Fruit fly (Drosophila melanogaster): ENCODE data around the gene ringer.

Gene ringer

DNA sequence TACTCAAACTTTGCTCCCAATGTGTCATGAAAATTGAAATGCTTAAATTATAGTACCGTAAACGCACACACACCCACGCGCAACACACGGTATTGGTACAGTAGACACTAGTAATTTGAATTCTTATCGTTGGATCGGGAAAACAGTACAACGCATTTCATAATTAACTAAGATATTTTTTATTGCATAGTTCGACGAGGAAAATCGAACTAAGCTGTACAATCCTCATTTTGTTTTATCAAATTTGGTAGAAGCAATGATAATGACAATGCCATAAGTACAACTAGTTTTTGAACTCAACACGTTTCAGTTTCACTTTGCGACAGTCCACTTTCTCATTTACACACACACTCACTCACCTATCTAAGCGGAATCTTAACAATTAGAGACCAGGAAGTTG is 21.5 kb upstream of the ringer start (continued):
- TF ChIP-seq bsh (GFP tag; optimal IDR thresholded peaks at IDR 0.05): peak in 1 of 2 experiments; percentile 73
- no peak for TF ChIP-seq HLH4C (GFP tag; IDR thresholded peaks at IDR 0.05; ENCODE audit: partially characterized antibody)
- no peak for TF ChIP-seq Stat92E (GFP tag; optimal IDR thresholded peaks at IDR 0.05)
- peak; percentile 40 for TF ChIP-seq Hand (GFP tag; optimal IDR thresholded peaks at IDR 0.05)
- no peak for TF ChIP-seq unc-4 (GFP tag; IDR thresholded peaks at IDR 0.05; ENCODE audit: partially characterized antibody)
- TF ChIP-seq CG9932 (GFP tag; IDR thresholded peaks at IDR 0.05): peak; percentile 79
- TF ChIP-seq pum (GFP tag; optimal IDR thresholded peaks at IDR 0.05): peak; percentile 64
- no peak for TF ChIP-seq yki (optimal IDR thresholded peaks at IDR 0.05)
- TF ChIP-seq CG16815 (GFP tag; optimal IDR thresholded peaks at IDR 0.05): peak; percentile 63
- TF ChIP-seq Antp (GFP tag; optimal IDR thresholded peaks at IDR 0.05): peak; percentile 55
- TF ChIP-seq gcm (GFP tag; optimal IDR thresholded peaks at IDR 0.05): peak; percentile 59
- TF ChIP-seq CG15269 (tag; optimal IDR thresholded peaks at IDR 0.05): peak; percentile 83
- peak; percentile 20 for TF ChIP-seq CG15479 (GFP tag; optimal IDR thresholded peaks at IDR 0.05)
- TF ChIP-seq chn (GFP tag; optimal IDR thresholded peaks at IDR 0.05): peak; percentile 38
- TF ChIP-seq pfk (GFP tag; optimal IDR thresholded peaks at IDR 0.05): no peak
- peak; percentile 65 for TF ChIP-seq HHEX (GFP tag; optimal IDR thresholded peaks at IDR 0.05)
- TF ChIP-seq eyg (GFP tag; optimal IDR thresholded peaks at IDR 0.05): peak; percentile 28
- peak; percentile 36 for TF ChIP-seq CG11398 (GFP tag; optimal IDR thresholded peaks at IDR 0.05)
- peak; percentile 67 for TF ChIP-seq CG7556 (GFP tag; optimal IDR thresholded peaks at IDR 0.05)
- no peak for TF ChIP-seq otp (GFP tag; IDR thresholded peaks at IDR 0.05)
- TF ChIP-seq maf-S (GFP tag; optimal IDR thresholded peaks at IDR 0.05): peak; percentile 46
- peak; percentile 60; the same call in 1 of the 2 replicates for TF ChIP-seq toy (GFP tag; IDR thresholded peaks at IDR 0.05)
- peak; percentile 65; the same call in 1 of the 2 replicates for TF ChIP-seq Atf6 (GFP tag; IDR thresholded peaks at IDR 0.05)
- TF ChIP-seq ranshi (GFP tag; IDR thresholded peaks at IDR 0.05): 0 out of 2 replicates have a peak, but pooled peaks have one; percentile 21
- TF ChIP-seq CG3995 (GFP tag; optimal IDR thresholded peaks at IDR 0.05): peak; percentile 1
- no peak for TF ChIP-seq CG7271 (tag; optimal IDR thresholded peaks at IDR 0.05)
- TF ChIP-seq CG4404 (GFP tag; IDR thresholded peaks at IDR 0.05): peak; percentile 22; the same call in 1 of the 2 replicates
- TF ChIP-seq pros (GFP tag; optimal IDR thresholded peaks at IDR 0.05): peak; percentile 0
- TF ChIP-seq ems (GFP tag; optimal IDR thresholded peaks at IDR 0.05): peak; percentile 60
- TF ChIP-seq schlank (tag; optimal IDR thresholded peaks at IDR 0.05): peak; percentile 61
- TF ChIP-seq fd64A (GFP tag; optimal IDR thresholded peaks at IDR 0.05): peak; percentile 23
- no peak for TF ChIP-seq z (GFP tag; IDR thresholded peaks at IDR 0.05)
- TF ChIP-seq Bgb (GFP tag; IDR thresholded peaks at IDR 0.05; ENCODE audit: partially characterized antibody): no peak
- no peak for TF ChIP-seq Nf-YA (GFP tag; IDR thresholded peaks at IDR 0.05)
- TF ChIP-seq CG33213 (GFP tag; optimal IDR thresholded peaks at IDR 0.05): peak; percentile 9
- TF ChIP-seq bowl (GFP tag; IDR thresholded peaks at IDR 0.05): no peak
- TF ChIP-seq Camta (GFP tag; optimal IDR thresholded peaks at IDR 0.05): peak; percentile 40
- peak; percentile 65; the same call in 1 of the 2 replicates for TF ChIP-seq vvl (GFP tag; IDR thresholded peaks at IDR 0.05)
- peak; percentile 52; the same call in 1 of the 2 replicates for TF ChIP-seq CG14441 (GFP tag; IDR thresholded peaks at IDR 0.05)
- TF ChIP-seq h (optimal IDR thresholded peaks at IDR 0.05): no peak
- peak; percentile 64 for TF ChIP-seq Fer2 (tag; optimal IDR thresholded peaks at IDR 0.05)
- peak; percentile 14 for TF ChIP-seq NC2β (GFP tag; optimal IDR thresholded peaks at IDR 0.05)
- no peak for TF ChIP-seq CG1024 (GFP tag; IDR thresholded peaks at IDR 0.05)
- 0 out of 2 replicates have a peak, but pooled peaks have one; percentile 5 for TF ChIP-seq ssp (GFP tag; IDR thresholded peaks at IDR 0.05)
- TF ChIP-seq onecut (GFP tag; IDR thresholded peaks at IDR 0.05): no peak
- TF ChIP-seq CG30403 (GFP tag; optimal IDR thresholded peaks at IDR 0.05): peak; percentile 71
- peak; percentile 74 for TF ChIP-seq unpg (GFP tag; optimal IDR thresholded peaks at IDR 0.05)
- no peak for TF ChIP-seq zf30C (GFP tag; optimal IDR thresholded peaks at IDR 0.05)
- TF ChIP-seq CG5180 (GFP tag; optimal IDR thresholded peaks at IDR 0.05): peak; percentile 30
- peak; percentile 62 for TF ChIP-seq CG12391 (tag; optimal IDR thresholded peaks at IDR 0.05)
- peak; percentile 60 for TF ChIP-seq CG10267 (tag; optimal IDR thresholded peaks at IDR 0.05)

Data from whole organism, embryonic.